Fruit fly (Drosophila melanogaster): ENCODE measurements around the gene fabp.

Gene fabp

dm6 chr3R:11568873-11569450 lies 2.1 kb upstream of the fabp start, which contains the start of gene Mrp4 (continued):
- TF ChIP-seq CG3281 (GFP tag; optimal IDR thresholded peaks at IDR 0.05) (peak; percentile 37), hbn (GFP tag; IDR thresholded peaks at IDR 0.05; ENCODE audit: partially characterized antibody) (peak; percentile 66; the same call in 1 of the 2 replicates), CG1529 (GFP tag; optimal IDR thresholded peaks at IDR 0.05) (peak; percentile 46), corto (GFP tag; optimal IDR thresholded peaks at IDR 0.05) (peak; percentile 40), CG11723 (GFP tag; optimal IDR thresholded peaks at IDR 0.05) (peak; percentile 23), CG10147 (GFP tag; optimal IDR thresholded peaks at IDR 0.05) (no peak), pum (GFP tag; optimal IDR thresholded peaks at IDR 0.05) (no peak), fd102C (GFP tag; optimal IDR thresholded peaks at IDR 0.05) (no peak), CG4617 (GFP tag; optimal IDR thresholded peaks at IDR 0.05; ENCODE audit: borderline replicate concordance) (no peak), croc (GFP tag; conservative IDR thresholded peaks at IDR 0.05) (no peak), ssp (GFP tag; IDR thresholded peaks at IDR 0.05) (no peak), pb (GFP tag; optimal IDR thresholded peaks at IDR 0.05) (peak; percentile 26), stwl (tag; optimal IDR thresholded peaks at IDR 0.05) (no peak), CG15479 (GFP tag; optimal IDR thresholded peaks at IDR 0.05) (no peak), Lpt (GFP tag; optimal IDR thresholded peaks at IDR 0.05) (no peak), tio (GFP tag; optimal IDR thresholded peaks at IDR 0.05) (no peak), CG1832 (GFP tag; optimal IDR thresholded peaks at IDR 0.05) (no peak), CrebB (tag; optimal IDR thresholded peaks at IDR 0.05) (peak; percentile 84), Atf6 (GFP tag; IDR thresholded peaks at IDR 0.05) (peak; percentile 78), ATbp (GFP tag; optimal IDR thresholded peaks at IDR 0.05) (peak; percentile 54), hb (GFP tag; IDR thresholded peaks at IDR 0.05; ENCODE audit: partially characterized antibody) (no peak), zf30C (GFP tag; optimal IDR thresholded peaks at IDR 0.05) (no peak), CG14667 (GFP tag; IDR thresholded peaks at IDR 0.05) (no peak), dati (GFP tag; IDR thresholded peaks at IDR 0.05) (no peak), CG8478 (optimal IDR thresholded peaks at IDR 0.05) (no peak), ham (GFP tag; IDR thresholded peaks at IDR 0.05) (no peak), CG6175 (GFP tag; IDR thresholded peaks at IDR 0.05) (no peak), hth (optimal IDR thresholded peaks at IDR 0.05) (no peak), Abd-B (GFP tag; optimal IDR thresholded peaks at IDR 0.05) (no peak), CG9797 (GFP tag; optimal IDR thresholded peaks at IDR 0.05) (no peak), org-1 (GFP tag; optimal IDR thresholded peaks at IDR 0.05) (no peak), Stat92E (GFP tag; optimal IDR thresholded peaks at IDR 0.05) (peak in 1 of 3 experiments; percentile 76), tin (GFP tag; optimal IDR thresholded peaks at IDR 0.05) (no peak), CG5245 (GFP tag; optimal IDR thresholded peaks at IDR 0.05) (no peak), lilli (GFP tag; optimal IDR thresholded peaks at IDR 0.05) (peak; percentile 39), gt (GFP tag; IDR thresholded peaks at IDR 0.05) (no peak), CG33557 (GFP tag; optimal IDR thresholded peaks at IDR 0.05) (peak; percentile 8), pan (optimal IDR thresholded peaks at IDR 0.05) (no peak), pan (GFP tag; optimal IDR thresholded peaks at IDR 0.05 in 1 of 2, IDR thresholded peaks at IDR 0.05 in 1 of 2) (peak in 1 of 2 experiments; percentile 49), nau (GFP tag; optimal IDR thresholded peaks at IDR 0.05) (no peak), mirr (GFP tag; optimal IDR thresholded peaks at IDR 0.05) (peak; percentile 68), CG10462 (GFP tag; optimal IDR thresholded peaks at IDR 0.05) (no peak), slp2 (GFP tag; optimal IDR thresholded peaks at IDR 0.05) (no peak), lov (optimal IDR thresholded peaks at IDR 0.05) (no peak), lov (GFP tag; IDR thresholded peaks at IDR 0.05) (0 out of 3 replicates have a peak, but pooled peaks have one; percentile 26), nom (GFP tag; optimal IDR thresholded peaks at IDR 0.05) (peak; percentile 83), Tbp (GFP tag; optimal IDR thresholded peaks at IDR 0.05) (no peak), CG5953 (GFP tag; IDR thresholded peaks at IDR 0.05) (no peak), D (optimal IDR thresholded peaks at IDR 0.05) (no peak), D (GFP tag; optimal IDR thresholded peaks at IDR 0.05) (no peak), Dad (GFP tag; optimal IDR thresholded peaks at IDR 0.05) (peak; percentile 37), nmo (GFP tag; optimal IDR thresholded peaks at IDR 0.05) (no peak)
